Worm (Caenorhabditis elegans) whole organism, L1 larva: ENCODE results near the gene gna-1.

Experiments used
- C04F5.9 ChIP-seq: sonication (generic microtip); optimal IDR thresholded peaks from 2 replicates; lab custom pipeline; 2016; ENCODE audit warnings: missing genetic modification characterization, missing compliant biosample characterization
- C34B4.2 ChIP-seq: sonication (generic microtip); optimal IDR thresholded peaks from 2 replicates; lab custom pipeline; 2017; ENCODE audit warnings: mild to moderate bottlenecking, missing genetic modification characterization, missing compliant biosample characterization
- F16B12.6 ChIP-seq: fragments of 150-350 bp; optimal IDR thresholded peaks from 2 replicates; lab custom pipeline; 2014; ENCODE audit warnings: missing biosample characterization, missing genetic modification characterization
- aly-2 ChIP-seq: fragments of 150-350 bp; optimal IDR thresholded peaks from 2 replicates; lab custom pipeline; 2014; ENCODE audit warnings: missing biosample characterization, missing genetic modification characterization
- ceh-63 ChIP-seq: fragments of 200-800 bp; sonication (Bioruptor generic); optimal IDR thresholded peaks from 2 replicates; lab custom pipeline; 2018; ENCODE audit warnings: mild to moderate bottlenecking, missing genetic modification characterization, missing compliant biosample characterization
- ceh-82 ChIP-seq, 3 experiments: fragments of 150-350 bp in 1 of 3; sonication (generic microtip) in 2 of 3; optimal IDR thresholded peaks; 2 replicates each; lab custom pipeline; 2014 to 2017; ENCODE audit warnings: missing biosample characterization in 3 of 3, missing genetic modification characterization in 3 of 3
- ceh-88 ChIP-seq: fragments of 200-800 bp; sonication (Bioruptor generic); IDR thresholded peaks from 2 replicates; pipeline ENCODE4 v1.3.6; 2022; ENCODE audit warnings: missing genetic modification characterization, missing compliant biosample characterization
- ces-1 ChIP-seq: fragments of 150-350 bp; optimal IDR thresholded peaks from 2 replicates; lab custom pipeline; 2014; ENCODE audit warnings: missing biosample characterization, missing genetic modification reagents, missing genetic modification characterization
- dsc-1 ChIP-seq: sonication (generic microtip); optimal IDR thresholded peaks from 2 replicates; lab custom pipeline; 2016; ENCODE audit warnings: mild to moderate bottlenecking, missing genetic modification characterization, missing compliant biosample characterization
- efl-1 ChIP-seq, 4 experiments: fragments of 150-350 bp; optimal IDR thresholded peaks in 3 of 4; peaks in 1 of 4; 1 replicate in 1 of 4; 2 replicates in 3 of 4; lab custom pipeline; 2014; ENCODE audit warnings: missing biosample characterization in 2 of 4, missing genetic modification characterization in 2 of 4, missing genetic modification reagents in 2 of 4
- efl-3 ChIP-seq: fragments of 200-800 bp; sonication (Bioruptor generic); optimal IDR thresholded peaks from 2 replicates; lab custom pipeline; 2018; ENCODE audit warnings: mild to moderate bottlenecking, missing genetic modification characterization, missing compliant biosample characterization
- egl-13 ChIP-seq: sonication (generic microtip); optimal IDR thresholded peaks from 2 replicates; lab custom pipeline; 2016; ENCODE audit warnings: missing genotype, missing genetic modification reagents, missing genetic modification characterization, missing compliant biosample characterization
- egl-27 ChIP-seq, 2 experiments: fragments of 150-350 bp in 1 of 2; sonication (generic microtip); optimal IDR thresholded peaks; 3 replicates each; lab custom pipeline; 2017 to 2018; ENCODE audit warnings: missing biosample characterization in 2 of 2, missing genetic modification characterization in 2 of 2, missing genetic modification reagents in 2 of 2
- elt-2 ChIP-seq: sonication (generic microtip); optimal IDR thresholded peaks from 2 replicates; lab custom pipeline; 2016; ENCODE audit warnings: missing genetic modification characterization, mild to moderate bottlenecking, inconsistent platforms, missing compliant biosample characterization, missing genetic modification reagents
- ets-5 ChIP-seq: fragments of 200-800 bp; sonication (Bioruptor generic); IDR thresholded peaks from 2 replicates; pipeline ENCODE4 v1.3.6; 2022; ENCODE audit warnings: missing genetic modification characterization, missing compliant biosample characterization
- fkh-4 ChIP-seq: sonication (generic microtip); optimal IDR thresholded peaks from 2 replicates; lab custom pipeline; 2016; ENCODE audit warnings: missing compliant biosample characterization, missing genetic modification characterization, borderline replicate concordance
- fkh-8 ChIP-seq: sonication (generic microtip); optimal IDR thresholded peaks from 2 replicates; lab custom pipeline; 2016; ENCODE audit warnings: mild to moderate bottlenecking, missing genetic modification characterization, missing compliant biosample characterization
- grh-1 ChIP-seq: fragments of 200-800 bp; sonication (Bioruptor generic); IDR thresholded peaks from 2 replicates; pipeline ENCODE4 v1.3.6; 2022; ENCODE audit warnings: missing genetic modification reagents, missing genetic modification characterization, missing compliant biosample characterization
- hlh-4 ChIP-seq: sonication (generic microtip); optimal IDR thresholded peaks from 2 replicates; lab custom pipeline; 2016; ENCODE audit warnings: mild to moderate bottlenecking, missing genetic modification characterization, missing compliant biosample characterization
- hpl-2 ChIP-seq: fragments of 150-350 bp; optimal IDR thresholded peaks from 2 replicates; lab custom pipeline; 2014; ENCODE audit warnings: missing biosample characterization, missing genetic modification reagents, missing genetic modification characterization
- irx-1 ChIP-seq: sonication (generic microtip); optimal IDR thresholded peaks from 2 replicates; lab custom pipeline; 2016; ENCODE audit warnings: missing genetic modification characterization, missing compliant biosample characterization
- isw-1 ChIP-seq: fragments of 200-800 bp; sonication (Bioruptor generic); IDR thresholded peaks from 2 replicates; pipeline ENCODE4 v1.3.6; 2022; ENCODE audit warnings: missing genetic modification characterization, missing compliant biosample characterization
- jun-1 ChIP-seq: fragments of 150-350 bp; optimal IDR thresholded peaks from 2 replicates; lab custom pipeline; 2014; ENCODE audit warnings: missing biosample characterization, missing genetic modification reagents, missing genetic modification characterization
- lin-14 ChIP-seq: fragments of 200-800 bp; sonication (Bioruptor generic); optimal IDR thresholded peaks from 2 replicates; lab custom pipeline; 2018; ENCODE audit warnings: mild to moderate bottlenecking, missing genetic modification characterization, moderate library complexity, missing compliant biosample characterization
- lin-35 ChIP-seq, 2 experiments: fragments of 150-350 bp; optimal IDR thresholded peaks; 2 replicates each; lab custom pipeline; 2014; ENCODE audit warnings: missing biosample characterization in 2 of 2, missing genetic modification characterization in 2 of 2, missing genetic modification reagents in 2 of 2
- lin-39 ChIP-seq: fragments of 150-350 bp; optimal IDR thresholded peaks from 2 replicates; lab custom pipeline; 2014; ENCODE audit warnings: missing biosample characterization, missing genetic modification reagents, missing genetic modification characterization
- lir-3 ChIP-seq: sonication (generic microtip); optimal IDR thresholded peaks from 2 replicates; lab custom pipeline; 2016; ENCODE audit warnings: mild to moderate bottlenecking, missing genetic modification characterization, moderate library complexity, missing compliant biosample characterization; ENCODE audit not compliant: poor library complexity
- lsy-2 ChIP-seq, 2 experiments: fragments of 150-350 bp; optimal IDR thresholded peaks; 2 replicates each; lab custom pipeline; 2014; ENCODE audit warnings: missing biosample characterization in 2 of 2, missing genetic modification characterization in 2 of 2
- mep-1 ChIP-seq: fragments of 150-350 bp; optimal IDR thresholded peaks from 2 replicates; lab custom pipeline; 2014; ENCODE audit warnings: missing biosample characterization, missing genetic modification characterization
- nhr-19 ChIP-seq: fragments of 200-800 bp; sonication (Bioruptor generic); conservative IDR thresholded peaks from 2 replicates; pipeline ENCODE4 v1.3.6; 2022; ENCODE audit warnings: missing genetic modification characterization, missing compliant biosample characterization
- nhr-20 ChIP-seq: sonication (generic microtip); optimal IDR thresholded peaks from 2 replicates; lab custom pipeline; 2016; ENCODE audit warnings: mild to moderate bottlenecking, missing genetic modification characterization, missing compliant biosample characterization
- nhr-47 ChIP-seq: sonication (generic microtip); optimal IDR thresholded peaks from 2 replicates; lab custom pipeline; 2016; ENCODE audit warnings: mild to moderate bottlenecking, missing genetic modification characterization, moderate library complexity, missing compliant biosample characterization
- nhr-71 ChIP-seq: sonication (generic microtip); optimal IDR thresholded peaks from 2 replicates; lab custom pipeline; 2016; ENCODE audit warnings: mild to moderate bottlenecking, missing genetic modification characterization, moderate library complexity, missing compliant biosample characterization
- nhr-84 ChIP-seq: sonication (generic microtip); optimal IDR thresholded peaks from 2 replicates; lab custom pipeline; 2017; ENCODE audit warnings: missing biosample characterization, missing genetic modification characterization
- nhr-90 ChIP-seq: sonication (generic microtip); optimal IDR thresholded peaks from 2 replicates; lab custom pipeline; 2016; ENCODE audit warnings: mild to moderate bottlenecking, missing genetic modification characterization, missing compliant biosample characterization; ENCODE audit not compliant: poor library complexity
- pax-3 ChIP-seq: fragments of 200-800 bp; sonication (Bioruptor generic); optimal IDR thresholded peaks from 2 replicates; lab custom pipeline; 2018; ENCODE audit warnings: mild to moderate bottlenecking, missing genetic modification characterization, moderate library complexity, missing compliant biosample characterization
- rnt-1 ChIP-seq: sonication (generic microtip); optimal IDR thresholded peaks from 2 replicates; lab custom pipeline; 2016; ENCODE audit warnings: mild to moderate bottlenecking, missing genetic modification characterization, moderate library complexity, missing compliant biosample characterization
- snu-23 ChIP-seq: sonication (generic microtip); optimal IDR thresholded peaks from 2 replicates; lab custom pipeline; 2016; ENCODE audit warnings: missing genetic modification characterization, missing compliant biosample characterization
- sup-37 ChIP-seq: fragments of 200-800 bp; sonication (Bioruptor generic); optimal IDR thresholded peaks from 2 replicates; lab custom pipeline; 2018; ENCODE audit warnings: mild to moderate bottlenecking, missing genetic modification characterization, missing compliant biosample characterization
- swsn-7 ChIP-seq: sonication (generic microtip); optimal IDR thresholded peaks from 2 replicates; lab custom pipeline; 2016; ENCODE audit warnings: missing genetic modification characterization, missing compliant biosample characterization
- tbx-2 ChIP-seq: sonication (generic microtip); optimal IDR thresholded peaks from 2 replicates; lab custom pipeline; 2016; ENCODE audit warnings: missing genetic modification characterization, missing compliant biosample characterization
- tlp-1 ChIP-seq: fragments of 150-350 bp; optimal IDR thresholded peaks from 2 replicates; lab custom pipeline; 2014; ENCODE audit warnings: missing biosample characterization, missing genetic modification characterization
- unc-130 ChIP-seq: fragments of 150-350 bp; optimal IDR thresholded peaks from 2 replicates; lab custom pipeline; 2017; ENCODE audit warnings: missing biosample characterization, missing genetic modification characterization, inconsistent platforms
- unc-30 ChIP-seq: sonication (generic microtip); optimal IDR thresholded peaks from 2 replicates; lab custom pipeline; 2017; ENCODE audit warnings: missing biosample characterization, missing genetic modification characterization
- unc-86 ChIP-seq: sonication (generic microtip); optimal IDR thresholded peaks from 2 replicates; lab custom pipeline; 2016; ENCODE audit warnings: missing genetic modification characterization, missing compliant biosample characterization
- unc-98 ChIP-seq: fragments of 200-800 bp; sonication (Bioruptor generic); IDR thresholded peaks from 2 replicates; pipeline ENCODE4 v1.3.6; 2022; ENCODE audit warnings: missing genetic modification characterization, missing compliant biosample characterization
- xbp-1 ChIP-seq: sonication (generic microtip); optimal IDR thresholded peaks from 2 replicates; lab custom pipeline; 2016; ENCODE audit warnings: missing genetic modification characterization, missing compliant biosample characterization

The gna-1 gene

DNA sequence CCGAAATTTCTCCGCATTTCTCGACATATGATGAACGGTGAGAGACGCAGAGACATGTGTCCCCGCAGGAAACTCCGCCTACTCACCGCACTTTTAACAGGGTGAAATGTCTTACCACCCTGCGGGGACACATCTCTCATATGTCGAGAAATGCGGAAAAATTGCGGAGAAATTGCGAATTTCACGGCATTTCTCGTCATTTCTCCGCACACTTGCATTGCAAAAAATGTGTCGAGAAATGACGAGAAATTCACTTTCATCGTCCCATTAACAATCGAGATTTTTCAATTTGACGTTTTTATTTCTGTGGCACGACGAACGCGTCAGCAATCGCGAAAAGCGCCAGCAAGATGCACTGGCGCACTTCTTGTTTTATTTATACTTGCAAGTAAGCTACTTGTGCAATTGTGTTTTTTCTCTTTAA, 22.0 kb upstream of the gna-1 start, which contains the start of gene K07C5.13 (continued):
- TF ChIP-seq efl-1 (optimal IDR thresholded peaks at IDR 0.05; lab: Kevin White, UChicago) (peak; percentile 64 to 72), efl-1 (GFP tag; optimal IDR thresholded peaks at IDR 0.05 in 1 of 2; lab: Kevin White, UChicago) (peak; percentile 57 to 97), elt-2 (tag; lab: Kevin White, UChicago) (peak; percentile 41), nhr-71 (tag; lab: Kevin White, UChicago) (peak; percentile 86), sup-37 (peak; percentile 47), F16B12.6 (peak; percentile 28), xbp-1 (tag; lab: Kevin White, UChicago) (peak; percentile 80), mep-1 (tag; lab: Kevin White, UChicago) (peak; percentile 16), fkh-4 (tag; lab: Kevin White, UChicago) (peak; percentile 55), nhr-19 (GFP tag; lab: Robert Waterston, UW) (peak; percentile 86), dsc-1 (tag; lab: Kevin White, UChicago) (peak; percentile 83), nhr-47 (tag; lab: Kevin White, UChicago) (peak; percentile 87), swsn-7 (peak; percentile 88), C04F5.9 (tag; lab: Kevin White, UChicago) (peak; percentile 17), ceh-88 (peak; percentile 57), unc-98 (GFP tag; lab: Robert Waterston, UW) (peak; percentile 73), snu-23 (GFP tag; lab: Kevin White, UChicago) (peak; percentile 81), lin-39 (peak; percentile 52), irx-1 (peak; percentile 79), lir-3 (tag; lab: Kevin White, UChicago) (peak; percentile 49), tbx-2 (tag; lab: Kevin White, UChicago) (peak; percentile 77), unc-130 (tag; lab: Kevin White, UChicago) (peak; percentile 47), C34B4.2 (tag; lab: Kevin White, UChicago) (peak; percentile 10), lsy-2 (tag; optimal IDR thresholded peaks at IDR 0.05; lab: Kevin White, UChicago) (peak; percentile 70 to 71), aly-2 (peak; percentile 31), efl-3 (GFP tag; lab: Kevin White, UChicago) (peak; percentile 55), nhr-20 (tag; lab: Kevin White, UChicago) (peak; percentile 78), ceh-82 (tag; optimal IDR thresholded peaks at IDR 0.05; lab: Kevin White, UChicago) (peak; percentile 26 to 74 (median 58)), grh-1 (GFP tag; lab: Robert Waterston, UW) (peak; percentile 89), egl-13 (tag; lab: Kevin White, UChicago) (peak; percentile 74), lin-14 (peak; percentile 84), rnt-1 (peak; percentile 85)

DNA sequence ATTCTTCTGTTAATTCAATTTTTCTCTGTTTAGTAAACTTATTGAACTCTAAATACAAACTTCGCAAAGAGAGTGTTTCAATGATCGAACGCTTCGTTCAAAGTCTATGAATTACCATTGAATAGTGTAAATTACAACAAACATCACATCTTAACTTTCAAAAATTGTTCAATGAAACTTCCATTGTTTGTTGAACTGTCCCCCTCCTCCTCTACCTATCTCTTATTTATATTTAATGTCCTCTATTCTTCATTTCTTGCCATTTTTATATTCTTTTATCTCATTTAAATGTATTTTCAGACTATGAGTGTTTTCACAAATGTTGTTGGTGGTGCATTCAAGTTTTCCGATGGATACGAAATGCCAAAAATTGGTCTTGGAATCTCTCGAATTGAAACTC, 19.2 kb upstream of the gna-1 start, which contains the start of gene K07C5.2:
TSS of gene K07C5.2 (plus strand) at position 301 of the 400 bp plus-strand sequence.
- no peak for TF ChIP-seq lin-14
- TF ChIP-seq F16B12.6 = no peak
- no peak for TF ChIP-seq mep-1 (tag; lab: Kevin White, UChicago)
- no peak for TF ChIP-seq ces-1 (GFP tag; lab: Kevin White, UChicago)
- TF ChIP-seq C34B4.2 (tag; lab: Kevin White, UChicago) = no peak
- no peak for TF ChIP-seq nhr-90
- TF ChIP-seq nhr-84 (tag; lab: Kevin White, UChicago) = no peak
- TF ChIP-seq lin-35 (GFP tag; optimal IDR thresholded peaks at IDR 0.05; lab: Kevin White, UChicago) = no peak
- TF ChIP-seq, all 84 proteins: peak for 0

DNA sequence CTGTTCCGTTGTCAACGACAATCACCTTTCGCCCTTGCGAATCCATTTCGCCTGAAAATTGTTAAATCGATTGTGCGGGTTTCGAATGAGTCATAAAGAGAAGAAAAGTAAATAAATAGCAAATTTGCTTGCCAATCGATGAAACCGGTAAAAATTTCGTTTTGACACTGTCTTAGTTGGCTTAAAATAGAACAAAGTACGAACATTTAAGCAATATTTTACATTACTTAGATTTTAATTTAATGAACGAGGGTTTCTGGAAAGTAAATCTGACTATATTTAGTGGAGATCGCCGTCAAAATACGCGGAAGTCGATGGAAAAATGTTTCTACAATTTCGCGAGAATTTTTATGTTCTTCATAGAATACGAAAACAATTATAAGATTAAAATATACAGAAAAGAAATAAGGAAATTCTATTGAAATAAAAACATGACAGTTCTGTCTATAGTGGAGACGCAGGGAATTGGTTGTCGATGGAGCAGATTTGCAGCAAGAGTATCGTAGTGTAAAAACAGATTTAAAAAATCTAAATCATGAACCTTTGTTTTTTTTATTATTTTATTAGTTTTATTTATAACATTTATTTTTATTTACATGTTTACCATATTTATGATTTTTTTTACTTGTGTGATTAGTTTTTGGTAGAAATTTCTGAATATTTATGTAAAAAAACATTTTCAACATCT, 18.5 kb upstream of the gna-1 start, which contains the start of gene arx-2:
TSS of gene arx-2 (minus strand) at position 51 of the 688 bp plus-strand sequence.
- no peak for TF ChIP-seq nhr-19 (GFP tag; lab: Robert Waterston, UW)
- TF ChIP-seq irx-1 = no peak
- no peak for TF ChIP-seq ceh-63 (GFP tag; lab: Kevin White, UChicago)
- TF ChIP-seq unc-86 (tag; lab: Kevin White, UChicago) = no peak
- no peak for TF ChIP-seq unc-30
- no peak for TF ChIP-seq tlp-1 (tag; lab: Kevin White, UChicago)
- TF ChIP-seq isw-1 (GFP tag; lab: Robert Waterston, UW) = no peak
- no peak for TF ChIP-seq egl-13 (tag; lab: Kevin White, UChicago)
- TF ChIP-seq pax-3 = no peak
- TF ChIP-seq sup-37 = no peak
- peak in 1 of 3 experiments; percentile 30 for TF ChIP-seq ceh-82 (tag; optimal IDR thresholded peaks at IDR 0.05; lab: Kevin White, UChicago)
- no peak for TF ChIP-seq egl-27 (tag; optimal IDR thresholded peaks at IDR 0.05; lab: Kevin White, UChicago)
- TF ChIP-seq jun-1 = no peak
- peak; percentile 58 for TF ChIP-seq mep-1 (tag; lab: Kevin White, UChicago)
- TF ChIP-seq hlh-4 = no peak
- no peak for TF ChIP-seq fkh-8 (tag; lab: Kevin White, UChicago)
- TF ChIP-seq ets-5 = no peak
- no peak for TF ChIP-seq elt-2 (tag; lab: Kevin White, UChicago)
- no peak for TF ChIP-seq hpl-2
- no peak for TF ChIP-seq grh-1 (GFP tag; lab: Robert Waterston, UW)
